Fruit fly (Drosophila melanogaster) whole organism, embryonic: ENCODE measurements around the gene CG6951.

Experiments used
- Ada2b ChIP-seq: fragments of 200-800 bp; sonication (Bioruptor generic); IDR thresholded peaks from 2 replicates; pipeline ENCODE4 v1.3.6; 2022; ENCODE audit warnings: missing biosample characterization, missing genetic modification characterization
- Atf3 ChIP-seq: fragments of 200-800 bp; sonication (Bioruptor generic); optimal IDR thresholded peaks from 3 replicates; lab custom pipeline; 2016; ENCODE audit warnings: missing biosample characterization, missing genetic modification characterization
- C15 ChIP-seq: fragments of 200-800 bp; sonication (Bioruptor generic); IDR thresholded peaks from 3 replicates; pipeline ENCODE4 v1.3.6; 2022; ENCODE audit warnings: missing biosample characterization, missing genetic modification characterization
- CG11398 ChIP-seq: fragments of 200-800 bp; sonication (Bioruptor generic); optimal IDR thresholded peaks from 2 replicates; lab custom pipeline; 2016; ENCODE audit warnings: missing biosample characterization, missing genetic modification characterization
- CG11456 ChIP-seq: fragments of 200-800 bp; sonication (Bioruptor generic); IDR thresholded peaks from 3 replicates; pipeline ENCODE4 v1.3.6; 2022; ENCODE audit warnings: missing biosample characterization, missing genetic modification characterization
- CG13123 ChIP-seq: fragments of 200-800 bp; sonication (Bioruptor generic); optimal IDR thresholded peaks from 2 replicates; lab custom pipeline; 2016; ENCODE audit warnings: missing biosample characterization, missing genetic modification characterization
- CG1602 ChIP-seq: fragments of 200-800 bp; sonication (Bioruptor generic); optimal IDR thresholded peaks from 3 replicates; lab custom pipeline; 2016; ENCODE audit warnings: missing biosample characterization, missing genetic modification characterization
- CG17612 ChIP-seq: fragments of 200-800 bp; sonication (Bioruptor generic); IDR thresholded peaks from 2 replicates; pipeline ENCODE4 v1.3.6; 2022; ENCODE audit warnings: missing biosample characterization, missing genetic modification characterization
- CG1832 ChIP-seq: fragments of 200-800 bp; sonication (Bioruptor generic); optimal IDR thresholded peaks from 2 replicates; lab custom pipeline; 2017; ENCODE audit warnings: missing biosample characterization, mild to moderate bottlenecking, missing genetic modification characterization, inconsistent platforms
- CG18764 ChIP-seq: fragments of 200-800 bp; sonication (Bioruptor generic); optimal IDR thresholded peaks from 3 replicates; lab custom pipeline; 2016; ENCODE audit warnings: missing biosample characterization, missing genetic modification characterization
- CG2116 ChIP-seq: fragments of 200-800 bp; sonication (Bioruptor generic); optimal IDR thresholded peaks from 3 replicates; lab custom pipeline; 2018; ENCODE audit warnings: missing biosample characterization, mild to moderate bottlenecking, missing genetic modification characterization
- CG4404 ChIP-seq: fragments of 200-800 bp; sonication (Bioruptor generic); IDR thresholded peaks from 2 replicates; pipeline ENCODE4 v1.3.6; 2022; ENCODE audit warnings: missing biosample characterization, missing genetic modification characterization
- CG4707 ChIP-seq: fragments of 200-800 bp; sonication (Bioruptor generic); optimal IDR thresholded peaks from 2 replicates; lab custom pipeline; 2018; ENCODE audit warnings: missing biosample characterization, mild to moderate bottlenecking, missing genetic modification characterization, moderate library complexity
- CG4730 ChIP-seq: fragments of 200-800 bp; sonication (Bioruptor generic); IDR thresholded peaks from 2 replicates; pipeline ENCODE4 v1.3.6; 2022; ENCODE audit warnings: missing biosample characterization, missing genetic modification characterization
- CG6689 ChIP-seq: fragments of 200-800 bp; sonication (Bioruptor generic); IDR thresholded peaks from 2 replicates; pipeline ENCODE4 v1.3.6; 2022; ENCODE audit warnings: missing biosample characterization, missing genetic modification characterization
- CG7357 ChIP-seq: fragments of 200-800 bp; sonication (Bioruptor generic); IDR thresholded peaks from 3 replicates; pipeline ENCODE4 v1.3.6; 2022; ENCODE audit warnings: missing biosample characterization, missing genetic modification characterization
- CG8290 ChIP-seq, 3 experiments: fragments of 200-800 bp; sonication (Bioruptor generic); optimal IDR thresholded peaks; 2 replicates each; lab custom pipeline; 2016 to 2019; ENCODE audit warnings: missing biosample characterization in 3 of 3, missing genetic modification characterization in 3 of 3, mild to moderate bottlenecking in 2 of 3, moderate library complexity in 1 of 3
- CG9727 ChIP-seq: fragments of 200-800 bp; sonication (Bioruptor generic); optimal IDR thresholded peaks from 3 replicates; lab custom pipeline; 2017; ENCODE audit warnings: missing biosample characterization, mild to moderate bottlenecking, missing genetic modification characterization
- CG9817 ChIP-seq: fragments of 200-800 bp; sonication (Bioruptor generic); optimal IDR thresholded peaks from 2 replicates; lab custom pipeline; 2018; ENCODE audit warnings: missing biosample characterization, mild to moderate bottlenecking, missing genetic modification characterization, moderate library complexity
- D ChIP-seq, 2 experiments: fragments of 200-800 bp in 1 of 2; fragments of >200 bp in 1 of 2; sonication (Bioruptor generic) in 1 of 2; optimal IDR thresholded peaks; 2 replicates in 1 of 2; 3 replicates in 1 of 2; lab custom pipeline; 2017; ENCODE audit warnings: mild to moderate bottlenecking in 1 of 2, missing biosample characterization in 1 of 2, missing genetic modification characterization in 1 of 2, missing genetic modification reagents in 1 of 2
- Doc3 ChIP-seq: fragments of 200-800 bp; sonication (Bioruptor generic); IDR thresholded peaks from 3 replicates; pipeline ENCODE4 v1.3.6; 2022; ENCODE audit warnings: missing biosample characterization, missing genetic modification characterization; ENCODE audit not compliant: partially characterized antibody
- Eip74EF ChIP-seq, 2 experiments: fragments of 200-800 bp in 1 of 2; fragments of >200 bp in 1 of 2; sonication (Bioruptor generic) in 1 of 2; optimal IDR thresholded peaks; 2 replicates each; lab custom pipeline; 2017 to 2019; ENCODE audit warnings: missing biosample characterization in 2 of 2, missing genetic modification characterization in 2 of 2, mild to moderate bottlenecking in 1 of 2, moderate library complexity in 1 of 2
- Fer3 ChIP-seq: fragments of 200-800 bp; sonication (Bioruptor generic); optimal IDR thresholded peaks from 2 replicates; lab custom pipeline; 2018; ENCODE audit warnings: missing biosample characterization, mild to moderate bottlenecking, missing genetic modification characterization, moderate library complexity
- Hr78 ChIP-seq, 2 experiments: fragments of 200-800 bp in 1 of 2; fragments of >200 bp in 1 of 2; sonication (Bioruptor generic) in 1 of 2; optimal IDR thresholded peaks; 2 replicates each; lab custom pipeline; 2017 to 2019; ENCODE audit warnings: missing biosample characterization in 2 of 2, missing genetic modification characterization in 2 of 2, mild to moderate bottlenecking in 1 of 2, moderate library complexity in 1 of 2
- Jarid2 ChIP-seq: fragments of 200-800 bp; sonication (Bioruptor generic); optimal IDR thresholded peaks from 3 replicates; lab custom pipeline; 2017; ENCODE audit warnings: mild to moderate bottlenecking, missing biosample characterization, missing genetic modification reagents, missing genetic modification characterization
- Mad ChIP-seq: fragments of 200-800 bp; sonication (Bioruptor generic); optimal IDR thresholded peaks from 2 replicates; lab custom pipeline; 2016; ENCODE audit warnings: missing biosample characterization, missing genetic modification characterization
- NC2α ChIP-seq: fragments of 200-800 bp; sonication (Bioruptor generic); optimal IDR thresholded peaks from 2 replicates; lab custom pipeline; 2016; ENCODE audit warnings: missing biosample characterization, missing genetic modification characterization
- Poxn ChIP-seq: fragments of 200-800 bp; sonication (Bioruptor generic); IDR thresholded peaks from 2 replicates; pipeline ENCODE4 v1.3.6; 2022; ENCODE audit warnings: missing biosample characterization, missing genetic modification characterization
- Scr ChIP-seq: fragments of 200-800 bp; sonication (Bioruptor generic); IDR thresholded peaks from 2 replicates; pipeline ENCODE4 v1.3.6; 2022; ENCODE audit warnings: missing biosample characterization, missing genetic modification characterization; ENCODE audit not compliant: partially characterized antibody
- ap ChIP-seq: fragments of 200-800 bp; sonication (Bioruptor generic); IDR thresholded peaks from 2 replicates; pipeline ENCODE4 v1.3.6; 2022; ENCODE audit warnings: missing biosample characterization, missing genetic modification characterization
- ato ChIP-seq: fragments of 200-800 bp; sonication (Bioruptor generic); IDR thresholded peaks from 2 replicates; pipeline ENCODE4 v1.3.6; 2022; ENCODE audit warnings: missing biosample characterization, missing genetic modification characterization; ENCODE audit not compliant: partially characterized antibody
- cwo ChIP-seq: fragments of 200-800 bp; sonication (Bioruptor generic); optimal IDR thresholded peaks from 3 replicates; lab custom pipeline; 2017; ENCODE audit warnings: missing biosample characterization, missing genetic modification characterization, mild to moderate bottlenecking, moderate library complexity, missing genetic modification reagents
- ems ChIP-seq: fragments of 200-800 bp; sonication (Bioruptor generic); optimal IDR thresholded peaks from 3 replicates; lab custom pipeline; 2016; ENCODE audit warnings: missing biosample characterization, missing genetic modification characterization
- gce ChIP-seq: fragments of 200-800 bp; sonication (Bioruptor generic); IDR thresholded peaks from 3 replicates; pipeline ENCODE4 v1.3.6; 2022; ENCODE audit warnings: missing biosample characterization, missing genetic modification characterization
- hb ChIP-seq: fragments of 200-800 bp; sonication (Bioruptor generic); IDR thresholded peaks from 3 replicates; pipeline ENCODE4 v1.3.6; 2022; ENCODE audit warnings: missing biosample characterization, missing genetic modification characterization; ENCODE audit not compliant: partially characterized antibody
- jigr1 ChIP-seq: fragments of 200-800 bp; sonication (Bioruptor generic); IDR thresholded peaks from 3 replicates; pipeline ENCODE4 v1.3.6; 2022; ENCODE audit warnings: missing biosample characterization, missing genetic modification characterization
- kay ChIP-seq: fragments of 200-800 bp; sonication (Bioruptor generic); optimal IDR thresholded peaks from 2 replicates; lab custom pipeline; 2016; ENCODE audit warnings: missing biosample characterization, missing genetic modification characterization
- kni ChIP-seq: fragments of 200-800 bp; sonication (Bioruptor generic); optimal IDR thresholded peaks from 3 replicates; lab custom pipeline; 2017; ENCODE audit warnings: mild to moderate bottlenecking, missing biosample characterization, missing genetic modification reagents, missing genetic modification characterization
- lov ChIP-seq, 2 experiments: fragments of 200-800 bp in 1 of 2; fragments of >200 bp in 1 of 2; sonication (Bioruptor generic) in 1 of 2; IDR thresholded peaks in 1 of 2; optimal IDR thresholded peaks in 1 of 2; 2 replicates in 1 of 2; 3 replicates in 1 of 2; pipeline versions ENCODE4 v1.3.6 to Lab custom; 2017 to 2022; ENCODE audit warnings: missing biosample characterization in 1 of 2, missing genetic modification characterization in 1 of 2
- phol ChIP-seq: fragments of 200-800 bp; sonication (Bioruptor generic); optimal IDR thresholded peaks from 3 replicates; lab custom pipeline; 2018; ENCODE audit warnings: missing biosample characterization, mild to moderate bottlenecking, missing genetic modification characterization, moderate library complexity
- shn ChIP-seq: fragments of 200-800 bp; sonication (Bioruptor generic); optimal IDR thresholded peaks from 3 replicates; lab custom pipeline; 2016; ENCODE audit warnings: missing biosample characterization, missing genetic modification characterization
- sr ChIP-seq: fragments of 200-800 bp; sonication (Bioruptor generic); IDR thresholded peaks from 3 replicates; pipeline ENCODE4 v1.3.6; 2022; ENCODE audit warnings: missing biosample characterization, missing genetic modification characterization
- ssp ChIP-seq: fragments of 200-800 bp; sonication (Bioruptor generic); IDR thresholded peaks from 2 replicates; pipeline ENCODE4 v1.3.6; 2022; ENCODE audit warnings: missing biosample characterization, missing genetic modification characterization
- tna ChIP-seq: fragments of 200-800 bp; sonication (Bioruptor generic); IDR thresholded peaks from 2 replicates; pipeline ENCODE4 v1.3.6; 2022; ENCODE audit warnings: missing biosample characterization, missing genetic modification characterization; ENCODE audit not compliant: partially characterized antibody
- ttk ChIP-seq: fragments of 200-800 bp; sonication (Bioruptor generic); IDR thresholded peaks from 2 replicates; pipeline ENCODE4 v2.1.2; 2022; ENCODE audit warnings: missing biosample characterization, missing genetic modification characterization
- twi ChIP-seq: fragments of 200-800 bp; optimal IDR thresholded peaks from 2 replicates; lab custom pipeline; 2019; ENCODE audit warnings: missing biosample characterization, mild to moderate bottlenecking, missing genetic modification characterization, moderate library complexity
- tx ChIP-seq: fragments of 200-800 bp; sonication (Bioruptor generic); optimal IDR thresholded peaks from 2 replicates; lab custom pipeline; 2016; ENCODE audit warnings: missing biosample characterization, missing genetic modification characterization
- vnd ChIP-seq: fragments of 200-800 bp; sonication (Bioruptor generic); IDR thresholded peaks from 3 replicates; pipeline ENCODE4 v1.3.6; 2022; ENCODE audit warnings: missing biosample characterization, missing genetic modification characterization; ENCODE audit not compliant: partially characterized antibody
- zf30C ChIP-seq: fragments of 200-800 bp; sonication (Bioruptor generic); optimal IDR thresholded peaks from 3 replicates; lab custom pipeline; 2018; ENCODE audit warnings: missing biosample characterization, mild to moderate bottlenecking, missing genetic modification characterization

Gene CG6951

DNA sequence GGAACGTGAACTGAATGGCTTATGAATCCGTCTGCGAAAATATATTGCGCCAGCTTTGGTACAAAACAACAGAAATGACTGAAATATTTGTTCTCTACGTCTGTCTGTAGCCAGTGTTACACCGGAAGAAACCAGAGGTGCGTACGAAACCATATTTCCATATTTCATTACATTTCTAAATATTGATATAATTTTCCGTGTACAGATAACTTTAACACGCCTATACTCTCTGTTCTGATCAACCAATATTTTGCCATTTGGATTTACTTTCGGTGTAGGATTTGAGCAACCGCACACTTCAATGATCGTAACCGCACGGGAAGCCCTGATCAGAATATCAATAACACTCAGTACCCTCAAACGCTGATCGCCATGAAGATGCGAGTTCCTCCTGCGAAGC, 46.3 kb upstream of the CG6951 start (continued):
- TF ChIP-seq C15 (GFP tag; lab: Robert Waterston, UW) (no peak), phol (tag; lab: Kevin White, UChicago) (peak; percentile 35), Eip74EF (GFP tag; optimal IDR thresholded peaks at IDR 0.05; lab: Kevin White, UChicago) (no peak), Fer3 (tag; lab: Kevin White, UChicago) (peak; percentile 48), tna (no peak), Atf3 (GFP tag; lab: Kevin White, UChicago) (no peak), ato (no peak), CG7357 (no peak), jigr1 (GFP tag; lab: Robert Waterston, UW) (no peak), gce (no peak), ssp (GFP tag; lab: Robert Waterston, UW) (no peak), lov (optimal IDR thresholded peaks at IDR 0.05; lab: Kevin White, UChicago) (no peak), lov (GFP tag; IDR thresholded peaks at IDR 0.05; lab: Robert Waterston, UW) (0 out of 3 replicates have a peak, but pooled peaks have one; percentile 17), zf30C (GFP tag; lab: Kevin White, UChicago) (no peak), Scr (GFP tag; lab: Robert Waterston, UW) (no peak), CG9817 (peak; percentile 48), shn (GFP tag; lab: Kevin White, UChicago) (no peak), CG1832 (GFP tag; lab: Kevin White, UChicago) (no peak), ems (GFP tag; lab: Kevin White, UChicago) (no peak), ttk (peak; percentile 47), twi (no peak), Ada2b (peak; percentile 55), CG11456 (no peak), Hr78 (GFP tag; optimal IDR thresholded peaks at IDR 0.05; lab: Kevin White, UChicago) (no peak), kni (no peak), CG4730 (GFP tag; lab: Robert Waterston, UW) (peak; percentile 45; the same call in 1 of the 2 replicates), Doc3 (GFP tag; lab: Robert Waterston, UW) (no peak), ap (GFP tag; lab: Robert Waterston, UW) (no peak), kay (GFP tag; lab: Kevin White, UChicago) (no peak), Poxn (no peak), CG1602 (peak; percentile 31), cwo (GFP tag; lab: Kevin White, UChicago) (peak; percentile 37), CG17612 (no peak), CG8290 (GFP tag; optimal IDR thresholded peaks at IDR 0.05; lab: Kevin White, UChicago) (no peak), CG8290 (tag; optimal IDR thresholded peaks at IDR 0.05; lab: Kevin White, UChicago) (peak in 1 of 2 experiments; percentile 83), CG4404 (0 out of 2 replicates have a peak, but pooled peaks have one; percentile 22), CG2116 (GFP tag; lab: Kevin White, UChicago) (no peak), CG18764 (GFP tag; lab: Kevin White, UChicago) (no peak), hb (GFP tag; lab: Robert Waterston, UW) (no peak), CG4707 (GFP tag; lab: Kevin White, UChicago) (no peak), tx (GFP tag; lab: Kevin White, UChicago) (no peak), D (optimal IDR thresholded peaks at IDR 0.05; lab: Kevin White, UChicago) (no peak), D (GFP tag; optimal IDR thresholded peaks at IDR 0.05; lab: Kevin White, UChicago) (no peak), CG9727 (peak; percentile 27), NC2α (GFP tag; lab: Kevin White, UChicago) (no peak), CG13123 (GFP tag; lab: Kevin White, UChicago) (no peak), CG11398 (no peak), CG6689 (GFP tag; lab: Robert Waterston, UW) (peak; percentile 62; the same call in 1 of the 2 replicates), sr (GFP tag; lab: Robert Waterston, UW) (no peak), Jarid2 (GFP tag; lab: Kevin White, UChicago) (no peak), vnd (GFP tag; lab: Robert Waterston, UW) (no peak), Mad (GFP tag; lab: Kevin White, UChicago) (no peak)
